Worm (Caenorhabditis elegans) whole organism, mixed stage, embryonic: ENCODE data around the gene F53F8.5.
A peak's percentile ranks its signal among the peaks of the same experiment; 100 is the strongest.

Source experiments
- ces-1 ChIP-seq: fragments of 150-350 bp; optimal IDR thresholded peaks from 2 replicates; lab custom pipeline; 2014; ENCODE audit warnings: missing biosample characterization, missing genetic modification reagents, missing genetic modification characterization
- elt-1 ChIP-seq: sonication (generic microtip); optimal IDR thresholded peaks from 2 replicates; lab custom pipeline; 2017; ENCODE audit warnings: missing genetic modification characterization, mild to moderate bottlenecking, missing compliant biosample characterization, antibody characterized with exemption, moderate library complexity, borderline replicate concordance; ENCODE audit not compliant: insufficient read depth
- flh-1 ChIP-seq: fragments of 200-800 bp; sonication (Bioruptor generic); optimal IDR thresholded peaks from 2 replicates; lab custom pipeline; 2018; ENCODE audit warnings: mild to moderate bottlenecking, missing genetic modification characterization, moderate library complexity, missing compliant biosample characterization
- lin-13 ChIP-seq: fragments of 150-350 bp; optimal IDR thresholded peaks from 2 replicates; lab custom pipeline; 2014; ENCODE audit warnings: missing biosample characterization, missing genetic modification characterization
- mep-1 ChIP-seq: fragments of 150-350 bp; optimal IDR thresholded peaks from 2 replicates; lab custom pipeline; 2017; ENCODE audit warnings: missing biosample characterization, missing genetic modification reagents, missing genetic modification characterization, inconsistent platforms
- nhr-12 ChIP-seq: fragments of 150-350 bp; optimal IDR thresholded peaks from 2 replicates; lab custom pipeline; 2014; ENCODE audit warnings: missing biosample characterization, missing genetic modification characterization
- pha-4 ChIP-seq: fragments of 150-350 bp; optimal IDR thresholded peaks from 2 replicates; lab custom pipeline; 2018; ENCODE audit warnings: missing biosample characterization, missing genetic modification reagents, missing genetic modification characterization
- sptf-1 ChIP-seq: sonication (generic microtip); optimal IDR thresholded peaks from 2 replicates; lab custom pipeline; 2017; ENCODE audit warnings: mild to moderate bottlenecking, missing genetic modification characterization, moderate library complexity, missing compliant biosample characterization
- unc-62 ChIP-seq: fragments of 150-350 bp; optimal IDR thresholded peaks from 2 replicates; lab custom pipeline; 2014; ENCODE audit warnings: missing biosample characterization, missing genetic modification reagents, missing genetic modification characterization
- ztf-11 ChIP-seq: fragments of 150-350 bp; optimal IDR thresholded peaks from 2 replicates; lab custom pipeline; 2014; ENCODE audit warnings: missing biosample characterization, missing genetic modification characterization

DNA sequence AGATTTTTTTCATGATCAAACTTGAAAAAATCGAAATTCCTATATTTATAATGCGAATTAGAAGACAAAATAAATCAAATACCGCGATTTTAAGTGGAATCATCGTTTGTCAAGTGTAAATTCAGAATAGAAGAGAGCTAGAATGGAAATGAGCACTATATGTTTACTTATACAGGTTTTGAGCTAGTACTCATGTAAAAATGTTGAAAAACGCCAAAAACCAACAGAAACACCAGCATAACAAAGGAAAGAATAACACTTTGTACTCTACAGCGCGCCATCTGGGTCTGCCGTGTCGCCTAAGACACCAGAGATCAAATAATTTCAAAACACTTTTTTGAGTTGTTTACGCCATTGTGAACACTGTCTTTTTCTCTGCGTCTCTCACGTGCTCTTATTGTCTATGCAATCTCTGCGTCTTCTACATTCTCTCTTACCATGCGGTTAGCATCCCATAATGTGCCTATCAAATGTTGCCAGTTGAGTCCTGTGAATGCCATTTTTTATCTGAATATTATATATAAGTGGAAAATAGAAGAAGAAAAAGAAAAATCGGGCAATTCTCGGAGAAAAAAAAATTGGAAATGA is 25.0 kb upstream of the F53F8.5 start, which contains the start of gene ipla-3:
- TF ChIP-seq pha-4 (peak; percentile 53), unc-62 (GFP tag; lab: Kevin White, UChicago) (no peak), elt-1 (tag; lab: Kevin White, UChicago) (no peak), lin-13 (tag; lab: Kevin White, UChicago) (no peak), mep-1 (tag; lab: Kevin White, UChicago) (peak; percentile 40), flh-1 (GFP tag; lab: Kevin White, UChicago) (no peak), ces-1 (GFP tag; lab: Kevin White, UChicago) (no peak), nhr-12 (tag; lab: Kevin White, UChicago) (no peak), ztf-11 (tag; lab: Kevin White, UChicago) (no peak), sptf-1 (tag; lab: Kevin White, UChicago) (no peak)
